Fruit fly (Drosophila melanogaster) whole organism, embryonic: ENCODE measurements around the gene Polr2M.

ENCODE experiments used
- CG10209 ChIP-seq: fragments of 200-800 bp; sonication (Bioruptor generic); optimal IDR thresholded peaks from 3 replicates; lab custom pipeline; 2017; ENCODE audit warnings: missing biosample characterization, mild to moderate bottlenecking, missing genetic modification characterization, missing genetic modification reagents
- CG10267 ChIP-seq: fragments of 200-800 bp; sonication (Bioruptor generic); optimal IDR thresholded peaks from 2 replicates; lab custom pipeline; 2018; ENCODE audit warnings: missing biosample characterization, mild to moderate bottlenecking, missing genetic modification characterization, moderate library complexity
- CG10565 ChIP-seq: fragments of 200-800 bp; sonication (Bioruptor generic); optimal IDR thresholded peaks from 3 replicates; lab custom pipeline; 2016; ENCODE audit warnings: missing biosample characterization, mild to moderate bottlenecking, missing genetic modification characterization
- CG10654 ChIP-seq: fragments of 200-800 bp; sonication (Bioruptor generic); optimal IDR thresholded peaks from 2 replicates; lab custom pipeline; 2016; ENCODE audit warnings: missing biosample characterization, missing genetic modification characterization
- CG11504 ChIP-seq: fragments of 200-800 bp; sonication (Bioruptor generic); optimal IDR thresholded peaks from 3 replicates; lab custom pipeline; 2019; ENCODE audit warnings: missing biosample characterization, mild to moderate bottlenecking, missing genetic modification characterization, moderate library complexity
- CG13296 ChIP-seq: fragments of 200-800 bp; sonication (Bioruptor generic); optimal IDR thresholded peaks from 3 replicates; lab custom pipeline; 2018; ENCODE audit warnings: missing biosample characterization, mild to moderate bottlenecking, missing genetic modification characterization
- CG15696 ChIP-seq: fragments of 200-800 bp; sonication (Bioruptor generic); optimal IDR thresholded peaks from 2 replicates; lab custom pipeline; 2019; ENCODE audit warnings: missing biosample characterization, mild to moderate bottlenecking, missing genetic modification characterization, moderate library complexity
- CG16813 ChIP-seq: fragments of 200-800 bp; sonication (Bioruptor generic); IDR thresholded peaks from 3 replicates; pipeline ENCODE4 v1.3.6; 2022; ENCODE audit warnings: missing biosample characterization, missing genetic modification characterization; ENCODE audit not compliant: partially characterized antibody
- CG16815 ChIP-seq: fragments of 200-800 bp; sonication (Bioruptor generic); optimal IDR thresholded peaks from 3 replicates; lab custom pipeline; 2017; ENCODE audit warnings: missing biosample characterization, mild to moderate bottlenecking, missing genetic modification characterization
- CG18619 ChIP-seq: fragments of 200-800 bp; sonication (Bioruptor generic); optimal IDR thresholded peaks from 3 replicates; lab custom pipeline; 2017; ENCODE audit warnings: missing biosample characterization, mild to moderate bottlenecking, missing genetic modification characterization
- CG2678 ChIP-seq: fragments of 200-800 bp; sonication (Bioruptor generic); optimal IDR thresholded peaks from 3 replicates; lab custom pipeline; 2019; ENCODE audit warnings: missing biosample characterization, mild to moderate bottlenecking, missing genetic modification characterization, moderate library complexity
- CG2889 ChIP-seq: fragments of 200-800 bp; sonication (Bioruptor generic); IDR thresholded peaks from 3 replicates; pipeline ENCODE4 v1.3.6; 2022; ENCODE audit warnings: missing biosample characterization, missing genetic modification characterization
- CG31365 ChIP-seq: fragments of 200-800 bp; sonication (Bioruptor generic); optimal IDR thresholded peaks from 2 replicates; lab custom pipeline; 2018; ENCODE audit warnings: missing biosample characterization, mild to moderate bottlenecking, missing genetic modification characterization
- CG42726 ChIP-seq: fragments of 200-800 bp; sonication (Bioruptor generic); IDR thresholded peaks from 2 replicates; pipeline ENCODE4 v1.3.6; 2022; ENCODE audit warnings: missing biosample characterization, missing genetic modification characterization; ENCODE audit not compliant: partially characterized antibody
- CG6272 ChIP-seq: fragments of 200-800 bp; sonication (Bioruptor generic); IDR thresholded peaks from 2 replicates; pipeline ENCODE4 v1.3.6; 2022; ENCODE audit warnings: missing biosample characterization, missing genetic modification characterization
- CG7556 ChIP-seq: fragments of 200-800 bp; sonication (Bioruptor generic); optimal IDR thresholded peaks from 2 replicates; lab custom pipeline; 2017; ENCODE audit warnings: missing biosample characterization, mild to moderate bottlenecking, missing genetic modification characterization
- CG7745 ChIP-seq: fragments of 200-800 bp; sonication (Bioruptor generic); optimal IDR thresholded peaks from 2 replicates; lab custom pipeline; 2018; ENCODE audit warnings: missing biosample characterization, mild to moderate bottlenecking, missing genetic modification characterization, moderate library complexity
- CG8359 ChIP-seq: fragments of 200-800 bp; sonication (Bioruptor generic); optimal IDR thresholded peaks from 2 replicates; lab custom pipeline; 2017; ENCODE audit warnings: missing biosample characterization, mild to moderate bottlenecking, missing genetic modification characterization, borderline replicate concordance
- CG8765 ChIP-seq: fragments of 200-800 bp; sonication (Bioruptor generic); IDR thresholded peaks from 2 replicates; pipeline ENCODE4 v1.3.6; 2022; ENCODE audit warnings: missing biosample characterization, missing genetic modification characterization
- CTCF ChIP-seq: fragments of 200-800 bp; sonication (Bioruptor generic); optimal IDR thresholded peaks from 2 replicates; lab custom pipeline; 2017; ENCODE audit warnings: missing biosample characterization, mild to moderate bottlenecking, missing genetic modification characterization, moderate library complexity
- Doc2 ChIP-seq: fragments of 200-800 bp; sonication (Bioruptor generic); IDR thresholded peaks from 2 replicates; pipeline ENCODE4 v1.3.6; 2022; ENCODE audit warnings: missing biosample characterization, missing genetic modification characterization
- Doc3 ChIP-seq: fragments of 200-800 bp; sonication (Bioruptor generic); IDR thresholded peaks from 3 replicates; pipeline ENCODE4 v1.3.6; 2022; ENCODE audit warnings: missing biosample characterization, missing genetic modification characterization; ENCODE audit not compliant: partially characterized antibody
- H15 ChIP-seq: fragments of 200-800 bp; sonication (Bioruptor generic); IDR thresholded peaks from 3 replicates; pipeline ENCODE4 v1.3.6; 2022; ENCODE audit warnings: missing biosample characterization, missing genetic modification characterization
- HmgD ChIP-seq: fragments of 200-800 bp; sonication (Bioruptor generic); optimal IDR thresholded peaks from 3 replicates; lab custom pipeline; 2016; ENCODE audit warnings: missing biosample characterization, missing genetic modification characterization
- Kr ChIP-seq: fragments of 200-800 bp; sonication (Bioruptor generic); optimal IDR thresholded peaks from 2 replicates; lab custom pipeline; 2017; ENCODE audit warnings: missing biosample characterization, mild to moderate bottlenecking, missing genetic modification characterization
- Ravus ChIP-seq: fragments of 200-800 bp; sonication (Bioruptor generic); IDR thresholded peaks from 2 replicates; pipeline ENCODE4 v1.3.6; 2022; ENCODE audit warnings: missing biosample characterization, missing genetic modification characterization
- Side ChIP-seq: fragments of 200-800 bp; sonication (Bioruptor generic); optimal IDR thresholded peaks from 2 replicates; lab custom pipeline; 2016; ENCODE audit warnings: missing biosample characterization, missing genetic modification characterization
- Six4 ChIP-seq: fragments of 200-800 bp; sonication (Bioruptor generic); optimal IDR thresholded peaks from 2 replicates; lab custom pipeline; 2016; ENCODE audit warnings: missing biosample characterization, missing genetic modification characterization
- Tbp ChIP-seq: fragments of >200 bp; optimal IDR thresholded peaks from 2 replicates; lab custom pipeline; 2018; ENCODE audit warnings: missing biosample characterization, missing genetic modification characterization
- abd-A ChIP-seq: fragments of 200-800 bp; sonication (Bioruptor generic); optimal IDR thresholded peaks from 3 replicates; lab custom pipeline; 2019; ENCODE audit warnings: missing biosample characterization, mild to moderate bottlenecking, missing genetic modification characterization, moderate library complexity
- bcd ChIP-seq: fragments of 200-800 bp; sonication (Bioruptor generic); optimal IDR thresholded peaks from 2 replicates; lab custom pipeline; 2017; ENCODE audit warnings: missing biosample characterization, mild to moderate bottlenecking, missing genetic modification characterization
- chif ChIP-seq, 2 experiments: fragments of 200-800 bp; sonication (Bioruptor generic); optimal IDR thresholded peaks; 3 replicates each; lab custom pipeline; 2016; ENCODE audit warnings: missing biosample characterization in 2 of 2, missing genetic modification characterization in 2 of 2
- dimm ChIP-seq: fragments of 200-800 bp; sonication (Bioruptor generic); IDR thresholded peaks from 2 replicates; pipeline ENCODE4 v1.3.6; 2022; ENCODE audit warnings: missing biosample characterization, missing genetic modification characterization
- disco-r ChIP-seq: fragments of 200-800 bp; sonication (Bioruptor generic); optimal IDR thresholded peaks from 2 replicates; lab custom pipeline; 2016; ENCODE audit warnings: missing biosample characterization, missing genetic modification characterization
- dysf ChIP-seq: fragments of 200-800 bp; sonication (Bioruptor generic); IDR thresholded peaks from 3 replicates; pipeline ENCODE4 v1.3.6; 2022; ENCODE audit warnings: missing biosample characterization, missing genetic modification characterization
- emc ChIP-seq: fragments of 200-800 bp; sonication (Bioruptor generic); optimal IDR thresholded peaks from 2 replicates; lab custom pipeline; 2016; ENCODE audit warnings: missing biosample characterization, missing genetic modification characterization
- ftz-f1 ChIP-seq: fragments of 200-800 bp; sonication (Bioruptor generic); optimal IDR thresholded peaks from 2 replicates; lab custom pipeline; 2016; ENCODE audit warnings: missing biosample characterization, missing genetic modification characterization
- hbn ChIP-seq: fragments of 200-800 bp; sonication (Bioruptor generic); IDR thresholded peaks from 2 replicates; pipeline ENCODE4 v1.3.6; 2022; ENCODE audit warnings: missing biosample characterization, missing genetic modification characterization; ENCODE audit not compliant: partially characterized antibody
- jing ChIP-seq: fragments of 200-800 bp; sonication (Bioruptor generic); optimal IDR thresholded peaks from 2 replicates; lab custom pipeline; 2018; ENCODE audit warnings: missing biosample characterization, mild to moderate bottlenecking, missing genetic modification characterization
- ken ChIP-seq: fragments of 200-800 bp; sonication (Bioruptor generic); IDR thresholded peaks from 3 replicates; pipeline ENCODE4 v1.3.6; 2022; ENCODE audit warnings: missing biosample characterization, missing genetic modification characterization
- lbe ChIP-seq: fragments of 200-800 bp; sonication (Bioruptor generic); optimal IDR thresholded peaks from 2 replicates; lab custom pipeline; 2016; ENCODE audit warnings: missing biosample characterization, mild to moderate bottlenecking, missing genetic modification characterization
- luna ChIP-seq: fragments of 200-800 bp; sonication (Bioruptor generic); optimal IDR thresholded peaks from 2 replicates; lab custom pipeline; 2016; ENCODE audit warnings: missing biosample characterization, missing genetic modification characterization
- oc ChIP-seq: fragments of 200-800 bp; sonication (Bioruptor generic); optimal IDR thresholded peaks from 2 replicates; lab custom pipeline; 2018; ENCODE audit warnings: missing biosample characterization, mild to moderate bottlenecking, missing genetic modification characterization, moderate library complexity
- repo ChIP-seq: fragments of 200-800 bp; sonication (Bioruptor generic); optimal IDR thresholded peaks from 2 replicates; lab custom pipeline; 2016; ENCODE audit warnings: missing biosample characterization, missing genetic modification characterization
- sens ChIP-seq: fragments of 200-800 bp; sonication (Bioruptor generic); peaks from one replicate; lab custom pipeline; 2016; ENCODE audit warnings: missing biosample characterization, missing genetic modification characterization
- shn ChIP-seq: fragments of 200-800 bp; sonication (Bioruptor generic); optimal IDR thresholded peaks from 3 replicates; lab custom pipeline; 2016; ENCODE audit warnings: missing biosample characterization, missing genetic modification characterization
- sima ChIP-seq: fragments of 200-800 bp; sonication (Bioruptor generic); optimal IDR thresholded peaks from 2 replicates; lab custom pipeline; 2016; ENCODE audit warnings: missing biosample characterization, missing genetic modification characterization
- tgo ChIP-seq: fragments of 200-800 bp; sonication (Bioruptor generic); IDR thresholded peaks from 3 replicates; pipeline ENCODE4 v1.3.6; 2022; ENCODE audit warnings: missing biosample characterization, missing genetic modification characterization
- toy ChIP-seq: fragments of 200-800 bp; sonication (Bioruptor generic); IDR thresholded peaks from 2 replicates; pipeline ENCODE4 v1.3.6; 2022; ENCODE audit warnings: missing biosample characterization, missing genetic modification characterization
- twi ChIP-seq: fragments of 200-800 bp; optimal IDR thresholded peaks from 2 replicates; lab custom pipeline; 2019; ENCODE audit warnings: missing biosample characterization, mild to moderate bottlenecking, missing genetic modification characterization, moderate library complexity
- usp ChIP-seq: fragments of >200 bp; optimal IDR thresholded peaks from 2 replicates; lab custom pipeline; 2017; ENCODE audit warnings: missing biosample characterization, missing genetic modification characterization

The Polr2M gene

DNA sequence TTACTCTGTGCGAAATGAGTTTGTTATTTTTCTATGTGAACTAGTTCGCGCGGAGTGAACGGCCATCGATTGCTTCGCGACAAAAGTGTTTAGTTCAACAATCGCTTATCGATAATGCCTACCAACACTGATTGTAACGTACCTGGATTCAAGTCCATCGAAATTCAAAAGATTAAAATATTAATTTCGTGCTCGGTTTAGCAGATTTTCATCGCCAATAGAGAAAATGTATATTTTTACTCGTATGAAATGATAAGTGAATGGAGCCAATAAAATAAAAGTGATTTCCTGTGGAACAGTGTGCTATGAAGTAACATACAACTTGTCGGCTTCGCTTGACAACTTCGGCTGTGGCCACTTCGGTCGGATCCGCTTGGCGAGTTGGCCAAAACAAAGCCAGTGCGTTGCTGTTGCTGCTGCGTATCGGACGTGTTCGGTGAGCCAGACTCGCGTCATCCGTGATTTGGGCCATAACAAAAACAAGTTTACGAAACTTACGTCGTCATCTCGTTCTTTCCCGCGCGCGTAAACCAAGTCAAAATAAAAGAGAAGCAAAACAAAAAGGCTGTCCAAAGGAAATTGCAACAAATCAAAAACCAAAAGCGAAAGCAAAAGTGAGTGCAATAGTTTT is 48.9 kb upstream of the Polr2M start, which contains the start of the genes CG5555 and myd (continued):
- TF ChIP-seq CG10209 (GFP tag; lab: Kevin White, UChicago), result peak; percentile 8
- no peak for TF ChIP-seq CG6272 (GFP tag; lab: Robert Waterston, UW)
- peak; percentile 47 for TF ChIP-seq abd-A
- TF ChIP-seq CG7556 (GFP tag; lab: Kevin White, UChicago), result no peak
- TF ChIP-seq CG15696 (tag; lab: Kevin White, UChicago), result no peak
- no peak for TF ChIP-seq Ravus (GFP tag; lab: Robert Waterston, UW)
- no peak for TF ChIP-seq CG42726 (GFP tag; lab: Robert Waterston, UW)
- TF ChIP-seq CG31365, result no peak
- no peak for TF ChIP-seq emc (GFP tag; lab: Kevin White, UChicago)
- TF ChIP-seq lbe (GFP tag; lab: Kevin White, UChicago), result peak; percentile 65
- TF ChIP-seq HmgD (GFP tag; lab: Kevin White, UChicago), result no peak
- no peak for TF ChIP-seq CG10654 (GFP tag; lab: Kevin White, UChicago)
- peak; percentile 46 for TF ChIP-seq CG13296 (GFP tag; lab: Kevin White, UChicago)
- peak; percentile 64; the same call in 2 of the 3 replicates for TF ChIP-seq CG2889
- TF ChIP-seq jing (GFP tag; lab: Kevin White, UChicago), result no peak
- TF ChIP-seq toy (GFP tag; lab: Robert Waterston, UW), result no peak
- no peak for TF ChIP-seq CG8765 (GFP tag; lab: Robert Waterston, UW)
- no peak for TF ChIP-seq Doc2 (GFP tag; lab: Robert Waterston, UW)
- no peak for TF ChIP-seq Kr
- no peak for TF ChIP-seq CG2678
- TF ChIP-seq Side (GFP tag; lab: Kevin White, UChicago), result no peak
- no peak for TF ChIP-seq CG7745
- no peak for TF ChIP-seq dimm
- TF ChIP-seq CG10565 (GFP tag; lab: Kevin White, UChicago), result no peak
- no peak for TF ChIP-seq Tbp (GFP tag; lab: Kevin White, UChicago)
- TF ChIP-seq chif (GFP tag; optimal IDR thresholded peaks at IDR 0.05; lab: Kevin White, UChicago), result no peak
- no peak for TF ChIP-seq luna (GFP tag; lab: Kevin White, UChicago)
- TF ChIP-seq ftz-f1 (GFP tag; lab: Kevin White, UChicago), result no peak
- TF ChIP-seq ken (GFP tag; lab: Robert Waterston, UW), result peak; percentile 50; the same call in 1 of the 3 replicates
- peak; percentile 38; the same call in 1 of the 2 replicates for TF ChIP-seq hbn
- TF ChIP-seq oc (tag; lab: Kevin White, UChicago), result no peak
- peak; percentile 35; the same call in 2 of the 3 replicates for TF ChIP-seq tgo (GFP tag; lab: Robert Waterston, UW)
- TF ChIP-seq bcd (GFP tag; lab: Kevin White, UChicago), result no peak
- TF ChIP-seq CG16815 (GFP tag; lab: Kevin White, UChicago), result no peak
- TF ChIP-seq repo, result no peak
- TF ChIP-seq sens (GFP tag; lab: Kevin White, UChicago), result peak; percentile 89
- no peak for TF ChIP-seq sima (GFP tag; lab: Kevin White, UChicago)
- TF ChIP-seq CG16813 (GFP tag; lab: Robert Waterston, UW), result peak; percentile 68
- no peak for TF ChIP-seq twi (tag; lab: Kevin White, UChicago)
- peak; percentile 13 for TF ChIP-seq shn (GFP tag; lab: Kevin White, UChicago)
- peak; percentile 95 for TF ChIP-seq CG10267 (tag; lab: Kevin White, UChicago)
- TF ChIP-seq usp (GFP tag; lab: Kevin White, UChicago), result no peak
- no peak for TF ChIP-seq CG11504 (tag; lab: Kevin White, UChicago)
- TF ChIP-seq CG18619 (GFP tag; lab: Kevin White, UChicago), result peak; percentile 21
- TF ChIP-seq H15 (GFP tag; lab: Robert Waterston, UW), result no peak
- TF ChIP-seq dysf, result peak; percentile 48; the same call in 2 of the 3 replicates
- peak; percentile 57 for TF ChIP-seq disco-r (GFP tag; lab: Kevin White, UChicago)
- TF ChIP-seq Doc3 (GFP tag; lab: Robert Waterston, UW), result peak; percentile 71; the same call in 2 of the 3 replicates
- TF ChIP-seq Six4 (GFP tag; lab: Kevin White, UChicago), result peak; percentile 2
- TF ChIP-seq CTCF, result no peak
- no peak for TF ChIP-seq CG8359 (GFP tag; lab: Kevin White, UChicago)
